Worm (Caenorhabditis elegans): ENCODE results near the gene W08F4.7.
A peak's percentile ranks its signal among the peaks of the same experiment; 100 is the strongest.

The W08F4.7 gene

DNA sequence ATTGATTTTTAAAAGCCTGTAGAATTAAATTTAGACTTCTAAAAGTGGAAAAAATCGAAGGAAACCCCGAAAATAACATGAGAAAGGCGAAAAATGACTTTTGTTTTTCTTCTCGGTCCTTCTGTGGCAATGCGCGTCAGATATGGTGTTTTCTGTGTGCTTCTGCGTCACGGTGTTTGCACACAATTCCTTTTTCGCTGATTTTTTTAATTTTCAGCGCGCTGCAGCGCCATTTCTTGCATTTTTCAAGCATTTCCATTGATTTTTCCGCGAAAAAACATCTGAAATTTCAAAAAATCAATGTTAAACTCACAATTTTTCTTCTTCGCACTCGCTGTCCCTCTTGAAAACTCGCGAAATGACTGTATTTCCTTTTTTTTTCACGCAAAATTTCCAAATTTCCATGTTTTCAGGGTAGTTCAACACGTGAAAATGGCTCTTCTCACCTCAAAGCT, 2.7 kb upstream of the W08F4.7 start, which contains the start of the genes cdc-37 and W08F4.3 (continued):
- TF ChIP-seq fkh-3 (tag; optimal IDR thresholded peaks at IDR 0.05) (no peak), hmg-1.2 (GFP tag; IDR thresholded peaks at IDR 0.05) (peak; percentile 36; the same call in 1 of the 2 replicates), Y53F4B.3 (GFP tag; IDR thresholded peaks at IDR 0.05) (no peak), sptf-2 (GFP tag; optimal IDR thresholded peaks at IDR 0.05) (no peak), aptf-2 (GFP tag; conservative IDR thresholded peaks at IDR 0.05) (no peak), snpc-1.3 (tag; optimal IDR thresholded peaks at IDR 0.05; ENCODE audit: insufficient read depth) (peak; percentile 27), K11D2.4 (GFP tag; IDR thresholded peaks at IDR 0.05) (no peak), ceh-27 (GFP tag; optimal IDR thresholded peaks at IDR 0.05) (no peak), nhr-179 (tag; optimal IDR thresholded peaks at IDR 0.05) (no peak), mcd-1 (GFP tag; IDR thresholded peaks at IDR 0.05) (peak; percentile 63), dpl-1 (GFP tag; optimal IDR thresholded peaks at IDR 0.05) (peak; percentile 54), ztf-6 (GFP tag; IDR thresholded peaks at IDR 0.05) (no peak), pbrm-1 (GFP tag; IDR thresholded peaks at IDR 0.05) (0 out of 2 replicates have a peak, but pooled peaks have one; percentile 20), dox-1 (GFP tag; IDR thresholded peaks at IDR 0.05) (peak; percentile 24; the same call in 1 of the 2 replicates), snpc-1.1 (tag; optimal IDR thresholded peaks at IDR 0.05; ENCODE audit: insufficient read depth) (peak; percentile 12), madf-6 (GFP tag; IDR thresholded peaks at IDR 0.05) (peak; percentile 87), ekl-4 (GFP tag; IDR thresholded peaks at IDR 0.05) (peak; percentile 27; the same call in 1 of the 2 replicates), akir-1 (GFP tag; optimal IDR thresholded peaks at IDR 0.05) (no peak), F33H1.4 (GFP tag; IDR thresholded peaks at IDR 0.05) (peak; percentile 60; the same call in 1 of the 2 replicates), lin-54 (GFP tag; optimal IDR thresholded peaks at IDR 0.05) (peak; percentile 52), snpc-4 (GFP tag; optimal IDR thresholded peaks at IDR 0.05) (no peak), snpc-4 (tag; optimal IDR thresholded peaks at IDR 0.05) (no peak)

DNA sequence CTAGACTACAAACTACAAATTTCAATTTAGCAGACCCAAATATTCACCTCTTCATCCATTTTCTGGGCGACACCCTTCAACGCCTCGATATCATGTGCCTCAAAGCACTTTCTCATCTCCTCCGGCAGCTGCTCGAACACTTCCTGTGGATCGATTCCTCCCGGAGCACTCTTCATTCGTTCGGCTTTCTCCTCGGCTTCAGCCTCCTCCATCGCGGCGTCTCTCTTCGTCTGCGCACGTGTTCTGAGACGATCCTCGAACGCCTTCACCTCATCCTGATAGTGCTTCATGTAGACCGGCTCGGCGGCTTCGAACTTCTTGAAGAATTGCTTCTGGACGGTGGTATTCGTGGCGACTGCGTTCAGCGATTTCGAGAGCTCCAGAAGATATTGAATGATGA, 1.3 kb upstream of the W08F4.7 start:
- TF ChIP-seq F49E8.2 (tag; optimal IDR thresholded peaks at IDR 0.05; ENCODE audit: insufficient read depth) (no peak), zfh-2 (GFP tag; conservative IDR thresholded peaks at IDR 0.05) (peak; percentile 33; the same call in 1 of the 2 replicates), egl-44 (GFP tag; IDR thresholded peaks at IDR 0.05) (no peak), lin-26 (GFP tag; IDR thresholded peaks at IDR 0.05) (0 out of 2 replicates have a peak, but pooled peaks have one; percentile 3)

DNA sequence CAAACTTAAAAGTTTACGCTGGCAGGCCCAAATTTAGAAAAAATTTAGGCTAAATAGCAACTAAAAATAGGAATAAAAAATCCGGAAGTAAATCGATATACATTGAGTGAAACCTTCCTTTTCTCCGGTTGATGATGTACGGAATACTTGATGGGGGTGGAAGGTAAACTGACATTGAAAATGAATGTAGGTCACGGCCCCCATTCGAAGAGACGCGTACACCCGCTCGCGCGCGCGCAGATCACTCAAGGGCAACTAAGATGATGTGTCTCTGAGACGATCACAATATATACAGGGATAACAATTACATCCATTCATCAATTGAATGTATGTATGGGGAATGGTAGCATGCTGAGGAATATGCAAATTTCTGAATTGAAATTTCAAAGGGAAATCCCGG, 3.5 kb downstream of the W08F4.7 start:
- TF ChIP-seq aptf-3 (GFP tag; IDR thresholded peaks at IDR 0.05) (no peak), ceh-58 (GFP tag; IDR thresholded peaks at IDR 0.05) (no peak), lin-35 (GFP tag; optimal IDR thresholded peaks at IDR 0.05) (no peak), cebp-2 (GFP tag; IDR thresholded peaks at IDR 0.05) (no peak), dox-1 (GFP tag; IDR thresholded peaks at IDR 0.05) (no peak), Y56A3A.18 (GFP tag; IDR thresholded peaks at IDR 0.05) (no peak), nhr-179 (tag; optimal IDR thresholded peaks at IDR 0.05) (no peak), lin-40 (tag; optimal IDR thresholded peaks at IDR 0.05) (no peak), hlh-12 (tag; optimal IDR thresholded peaks at IDR 0.05) (no peak)

DNA sequence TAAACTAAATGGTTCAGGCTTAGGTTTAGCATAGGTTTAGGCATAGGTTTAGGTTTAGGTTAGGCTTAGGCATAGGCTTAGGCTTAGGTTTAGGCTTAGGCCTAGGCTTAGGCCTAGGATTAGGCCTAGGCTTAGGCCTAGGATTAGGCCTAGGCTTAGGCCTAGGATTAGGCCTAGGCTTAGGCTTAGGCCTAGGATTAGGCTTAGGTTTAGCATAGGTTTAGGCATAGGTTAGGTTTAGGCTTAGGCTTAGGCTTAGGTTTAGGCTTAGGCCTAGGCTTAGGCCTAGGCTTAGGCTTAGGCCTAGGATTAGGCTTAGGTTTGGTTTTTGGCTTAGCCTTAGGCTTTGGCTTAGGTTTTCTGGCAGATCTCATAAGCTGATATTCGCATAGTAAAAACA, 4.0 kb downstream of the W08F4.7 start:
- TF ChIP-seq aptf-2 (GFP tag; conservative IDR thresholded peaks at IDR 0.05), result 0 out of 2 replicates have a peak, but pooled peaks have one; percentile 16
- TF ChIP-seq lag-1 (GFP tag; IDR thresholded peaks at IDR 0.05), result 0 out of 2 replicates have a peak, but pooled peaks have one; percentile 26
